Fruit fly (Drosophila melanogaster): ENCODE results near the gene rdgC.

Gene rdgC

dm6 chr3L:20296797-20297196 lies 48.9 kb downstream of the rdgC start, which contains the start of gene FRG1 (continued):
- TF ChIP-seq CG10979 (tag; optimal IDR thresholded peaks at IDR 0.05) (no peak), CG4707 (GFP tag; optimal IDR thresholded peaks at IDR 0.05) (no peak), CG31388 (GFP tag; optimal IDR thresholded peaks at IDR 0.05) (no peak), nmo (GFP tag; optimal IDR thresholded peaks at IDR 0.05) (peak; percentile 9), CG15601 (tag; optimal IDR thresholded peaks at IDR 0.05) (no peak), tgo (GFP tag; IDR thresholded peaks at IDR 0.05) (no peak), pzg (GFP tag; optimal IDR thresholded peaks at IDR 0.05) (peak; percentile 58), CG8359 (GFP tag; optimal IDR thresholded peaks at IDR 0.05; ENCODE audit: borderline replicate concordance) (no peak), MESR4 (GFP tag; optimal IDR thresholded peaks at IDR 0.05) (peak; percentile 49), MTF-1 (GFP tag; optimal IDR thresholded peaks at IDR 0.05; ENCODE audit: borderline replicate concordance) (no peak), CG2712 (tag; optimal IDR thresholded peaks at IDR 0.05) (peak; percentile 1), CG11085 (GFP tag; IDR thresholded peaks at IDR 0.05) (no peak), grau (tag; optimal IDR thresholded peaks at IDR 0.05) (peak; percentile 7), CG6791 (GFP tag; IDR thresholded peaks at IDR 0.05; ENCODE audit: partially characterized antibody) (peak; percentile 82), pros (GFP tag; optimal IDR thresholded peaks at IDR 0.05) (no peak), CG3838 (GFP tag; optimal IDR thresholded peaks at IDR 0.05) (peak; percentile 95), fd64A (GFP tag; optimal IDR thresholded peaks at IDR 0.05) (no peak), sisA (GFP tag; IDR thresholded peaks at IDR 0.05) (no peak), CG10267 (tag; optimal IDR thresholded peaks at IDR 0.05) (peak; percentile 23), sug (tag; optimal IDR thresholded peaks at IDR 0.05) (no peak), insv (GFP tag; optimal IDR thresholded peaks at IDR 0.05) (no peak), CG16813 (GFP tag; IDR thresholded peaks at IDR 0.05; ENCODE audit: partially characterized antibody) (peak; percentile 70), NK7.1 (GFP tag; optimal IDR thresholded peaks at IDR 0.05) (no peak), Asciz (GFP tag; optimal IDR thresholded peaks at IDR 0.05) (no peak), Dp (GFP tag; optimal IDR thresholded peaks at IDR 0.05) (peak; percentile 58), repo (GFP tag; optimal IDR thresholded peaks at IDR 0.05) (no peak), aop (GFP tag; IDR thresholded peaks at IDR 0.05) (no peak), lab (GFP tag; optimal IDR thresholded peaks at IDR 0.05) (no peak), CG16863 (GFP tag; optimal IDR thresholded peaks at IDR 0.05) (no peak), CG31365 (tag; optimal IDR thresholded peaks at IDR 0.05) (no peak), CG2116 (GFP tag; optimal IDR thresholded peaks at IDR 0.05) (peak; percentile 60), CG4282 (GFP tag; optimal IDR thresholded peaks at IDR 0.05) (no peak), MBD-R2 (GFP tag; IDR thresholded peaks at IDR 0.05) (peak; percentile 73), fu2 (GFP tag; optimal IDR thresholded peaks at IDR 0.05) (no peak), ap (GFP tag; IDR thresholded peaks at IDR 0.05) (no peak), dmrt11E (tag; optimal IDR thresholded peaks at IDR 0.05) (no peak), pita (GFP tag; optimal IDR thresholded peaks at IDR 0.05) (peak; percentile 36), D19B (GFP tag; optimal IDR thresholded peaks at IDR 0.05) (no peak), chif (GFP tag; optimal IDR thresholded peaks at IDR 0.05) (no peak), zf30C (GFP tag; optimal IDR thresholded peaks at IDR 0.05) (no peak), CG9437 (GFP tag; optimal IDR thresholded peaks at IDR 0.05) (no peak), Hr78 (GFP tag; optimal IDR thresholded peaks at IDR 0.05) (no peak), nau (GFP tag; optimal IDR thresholded peaks at IDR 0.05) (no peak), mld (GFP tag; IDR thresholded peaks at IDR 0.05; ENCODE audit: partially characterized antibody) (peak; percentile 64; the same call in 2 of the 3 replicates), Rx (GFP tag; IDR thresholded peaks at IDR 0.05) (no peak), CG17361 (GFP tag; IDR thresholded peaks at IDR 0.05) (no peak), Ets65A (GFP tag) (no peak), Jarid2 (GFP tag; optimal IDR thresholded peaks at IDR 0.05) (no peak), wdn (GFP tag; IDR thresholded peaks at IDR 0.05) (no peak), vfl (GFP tag; optimal IDR thresholded peaks at IDR 0.05) (no peak), br (optimal IDR thresholded peaks at IDR 0.05) (no peak)

Measured in whole organism, embryonic.